Worm (Caenorhabditis elegans) whole organism, L1 larva: ENCODE measurements around the gene catp-6.

Experiments
- C16A3.4 ChIP-seq: fragments of 150-350 bp; optimal IDR thresholded peaks from 2 replicates; lab custom pipeline; 2014; ENCODE audit warnings: missing biosample characterization, missing genetic modification characterization
- C34B4.2 ChIP-seq: sonication (generic microtip); optimal IDR thresholded peaks from 2 replicates; lab custom pipeline; 2017; ENCODE audit warnings: mild to moderate bottlenecking, missing genetic modification characterization, missing compliant biosample characterization
- alr-1 ChIP-seq: fragments of 200-800 bp; sonication (Bioruptor generic); optimal IDR thresholded peaks from 2 replicates; lab custom pipeline; 2018; ENCODE audit warnings: borderline replicate concordance, mild to moderate bottlenecking, missing genetic modification characterization, missing compliant biosample characterization
- aly-2 ChIP-seq: fragments of 150-350 bp; optimal IDR thresholded peaks from 2 replicates; lab custom pipeline; 2014; ENCODE audit warnings: missing biosample characterization, missing genetic modification characterization
- ama-1 ChIP-seq: fragments of 150-350 bp; optimal IDR thresholded peaks from 2 replicates; lab custom pipeline; 2014
- blmp-1 ChIP-seq: fragments of 150-350 bp; optimal IDR thresholded peaks from 2 replicates; lab custom pipeline; 2014; ENCODE audit warnings: missing biosample characterization, missing genetic modification characterization
- ceh-82 ChIP-seq, 3 experiments: fragments of 150-350 bp in 1 of 3; sonication (generic microtip) in 2 of 3; optimal IDR thresholded peaks; 2 replicates each; lab custom pipeline; 2014 to 2017; ENCODE audit warnings: missing biosample characterization in 3 of 3, missing genetic modification characterization in 3 of 3
- ceh-88 ChIP-seq: fragments of 200-800 bp; sonication (Bioruptor generic); IDR thresholded peaks from 2 replicates; pipeline ENCODE4 v1.3.6; 2022; ENCODE audit warnings: missing genetic modification characterization, missing compliant biosample characterization
- ceh-90 ChIP-seq: sonication (generic microtip); optimal IDR thresholded peaks from 2 replicates; lab custom pipeline; 2016; ENCODE audit warnings: missing genetic modification characterization, missing compliant biosample characterization
- ces-1 ChIP-seq: fragments of 150-350 bp; optimal IDR thresholded peaks from 2 replicates; lab custom pipeline; 2014; ENCODE audit warnings: missing biosample characterization, missing genetic modification reagents, missing genetic modification characterization
- dpl-1 ChIP-seq, 3 experiments: fragments of 150-350 bp in 2 of 3; sonication (generic microtip) in 1 of 3; optimal IDR thresholded peaks; 2 replicates each; lab custom pipeline; 2014 to 2017; ENCODE audit warnings: missing biosample characterization in 3 of 3, missing genetic modification characterization in 3 of 3, missing genetic modification reagents in 3 of 3
- efl-1 ChIP-seq, 4 experiments: fragments of 150-350 bp; optimal IDR thresholded peaks in 3 of 4; peaks in 1 of 4; 1 replicate in 1 of 4; 2 replicates in 3 of 4; lab custom pipeline; 2014; ENCODE audit warnings: missing biosample characterization in 2 of 4, missing genetic modification characterization in 2 of 4, missing genetic modification reagents in 2 of 4
- ets-5 ChIP-seq: fragments of 200-800 bp; sonication (Bioruptor generic); IDR thresholded peaks from 2 replicates; pipeline ENCODE4 v1.3.6; 2022; ENCODE audit warnings: missing genetic modification characterization, missing compliant biosample characterization
- fkh-10 ChIP-seq: sonication (generic microtip); optimal IDR thresholded peaks from 2 replicates; lab custom pipeline; 2017; ENCODE audit warnings: missing biosample characterization, missing genetic modification reagents, missing genetic modification characterization
- fkh-8 ChIP-seq: sonication (generic microtip); optimal IDR thresholded peaks from 2 replicates; lab custom pipeline; 2016; ENCODE audit warnings: mild to moderate bottlenecking, missing genetic modification characterization, missing compliant biosample characterization
- grh-1 ChIP-seq: fragments of 200-800 bp; sonication (Bioruptor generic); IDR thresholded peaks from 2 replicates; pipeline ENCODE4 v1.3.6; 2022; ENCODE audit warnings: missing genetic modification reagents, missing genetic modification characterization, missing compliant biosample characterization
- irx-1 ChIP-seq: sonication (generic microtip); optimal IDR thresholded peaks from 2 replicates; lab custom pipeline; 2016; ENCODE audit warnings: missing genetic modification characterization, missing compliant biosample characterization
- isw-1 ChIP-seq: fragments of 200-800 bp; sonication (Bioruptor generic); IDR thresholded peaks from 2 replicates; pipeline ENCODE4 v1.3.6; 2022; ENCODE audit warnings: missing genetic modification characterization, missing compliant biosample characterization
- lin-13 ChIP-seq: fragments of 150-350 bp; optimal IDR thresholded peaks from 2 replicates; lab custom pipeline; 2014; ENCODE audit warnings: missing biosample characterization, missing genetic modification reagents, missing genetic modification characterization
- lin-15B ChIP-seq: fragments of 150-350 bp; sonication (generic microtip); optimal IDR thresholded peaks from 3 replicates; lab custom pipeline; 2014; ENCODE audit warnings: missing biosample characterization, missing genetic modification characterization
- lin-35 ChIP-seq, 2 experiments: fragments of 150-350 bp; optimal IDR thresholded peaks; 2 replicates each; lab custom pipeline; 2014; ENCODE audit warnings: missing biosample characterization in 2 of 2, missing genetic modification characterization in 2 of 2, missing genetic modification reagents in 2 of 2
- lir-3 ChIP-seq: sonication (generic microtip); optimal IDR thresholded peaks from 2 replicates; lab custom pipeline; 2016; ENCODE audit warnings: mild to moderate bottlenecking, missing genetic modification characterization, moderate library complexity, missing compliant biosample characterization; ENCODE audit not compliant: poor library complexity
- lsy-2 ChIP-seq, 2 experiments: fragments of 150-350 bp; optimal IDR thresholded peaks; 2 replicates each; lab custom pipeline; 2014; ENCODE audit warnings: missing biosample characterization in 2 of 2, missing genetic modification characterization in 2 of 2
- mab-9 ChIP-seq: fragments of 200-800 bp; sonication (Bioruptor generic); IDR thresholded peaks from 2 replicates; pipeline ENCODE4 v1.3.6; 2022; ENCODE audit warnings: missing genetic modification reagents, missing genetic modification characterization, missing compliant biosample characterization
- mdl-1 ChIP-seq, 2 experiments: fragments of 150-350 bp; optimal IDR thresholded peaks; 2 replicates each; lab custom pipeline; 2014 to 2017; ENCODE audit warnings: missing biosample characterization in 2 of 2, missing genetic modification characterization in 2 of 2, inconsistent platforms in 1 of 2
- nhr-237 ChIP-seq: fragments of 150-350 bp; optimal IDR thresholded peaks from 2 replicates; lab custom pipeline; 2014; ENCODE audit warnings: missing biosample characterization, missing genetic modification characterization
- nhr-47 ChIP-seq: sonication (generic microtip); optimal IDR thresholded peaks from 2 replicates; lab custom pipeline; 2016; ENCODE audit warnings: mild to moderate bottlenecking, missing genetic modification characterization, moderate library complexity, missing compliant biosample characterization
- nhr-71 ChIP-seq: sonication (generic microtip); optimal IDR thresholded peaks from 2 replicates; lab custom pipeline; 2016; ENCODE audit warnings: mild to moderate bottlenecking, missing genetic modification characterization, moderate library complexity, missing compliant biosample characterization
- nhr-77 ChIP-seq: fragments of 150-350 bp; optimal IDR thresholded peaks from 2 replicates; lab custom pipeline; 2014; ENCODE audit warnings: missing biosample characterization, missing genetic modification characterization
- nhr-84 ChIP-seq: sonication (generic microtip); optimal IDR thresholded peaks from 2 replicates; lab custom pipeline; 2017; ENCODE audit warnings: missing biosample characterization, missing genetic modification characterization
- pqm-1 ChIP-seq: sonication (generic microtip); optimal IDR thresholded peaks from 3 replicates; lab custom pipeline; 2017; ENCODE audit warnings: missing biosample characterization, missing genetic modification characterization
- skn-1 ChIP-seq: fragments of 150-350 bp; optimal IDR thresholded peaks from 2 replicates; lab custom pipeline; 2014; ENCODE audit warnings: missing biosample characterization, missing genetic modification characterization
- snu-23 ChIP-seq: sonication (generic microtip); optimal IDR thresholded peaks from 2 replicates; lab custom pipeline; 2016; ENCODE audit warnings: missing genetic modification characterization, missing compliant biosample characterization
- sup-37 ChIP-seq: fragments of 200-800 bp; sonication (Bioruptor generic); optimal IDR thresholded peaks from 2 replicates; lab custom pipeline; 2018; ENCODE audit warnings: mild to moderate bottlenecking, missing genetic modification characterization, missing compliant biosample characterization
- swsn-7 ChIP-seq: sonication (generic microtip); optimal IDR thresholded peaks from 2 replicates; lab custom pipeline; 2016; ENCODE audit warnings: missing genetic modification characterization, missing compliant biosample characterization
- tbx-2 ChIP-seq: sonication (generic microtip); optimal IDR thresholded peaks from 2 replicates; lab custom pipeline; 2016; ENCODE audit warnings: missing genetic modification characterization, missing compliant biosample characterization
- unc-130 ChIP-seq: fragments of 150-350 bp; optimal IDR thresholded peaks from 2 replicates; lab custom pipeline; 2017; ENCODE audit warnings: missing biosample characterization, missing genetic modification characterization, inconsistent platforms
- unc-30 ChIP-seq: sonication (generic microtip); optimal IDR thresholded peaks from 2 replicates; lab custom pipeline; 2017; ENCODE audit warnings: missing biosample characterization, missing genetic modification characterization
- unc-62 ChIP-seq: fragments of 150-350 bp; optimal IDR thresholded peaks from 2 replicates; lab custom pipeline; 2014; ENCODE audit warnings: missing biosample characterization, missing genetic modification reagents, missing genetic modification characterization
- unc-98 ChIP-seq: fragments of 200-800 bp; sonication (Bioruptor generic); IDR thresholded peaks from 2 replicates; pipeline ENCODE4 v1.3.6; 2022; ENCODE audit warnings: missing genetic modification characterization, missing compliant biosample characterization
- xbp-1 ChIP-seq: sonication (generic microtip); optimal IDR thresholded peaks from 2 replicates; lab custom pipeline; 2016; ENCODE audit warnings: missing genetic modification characterization, missing compliant biosample characterization
- zag-1 ChIP-seq: fragments of 150-350 bp; optimal IDR thresholded peaks from 2 replicates; lab custom pipeline; 2014; ENCODE audit warnings: missing biosample characterization, missing genetic modification characterization
- zip-4 ChIP-seq: fragments of 200-800 bp; sonication (Bioruptor generic); optimal IDR thresholded peaks from 2 replicates; lab custom pipeline; 2018; ENCODE audit warnings: mild to moderate bottlenecking, missing genetic modification characterization, moderate library complexity, missing compliant biosample characterization
- ztf-11 ChIP-seq, 2 experiments: sonication (generic microtip); optimal IDR thresholded peaks; 2 replicates each; lab custom pipeline; 2016 to 2017; ENCODE audit warnings: missing genetic modification characterization in 2 of 2, missing biosample characterization in 1 of 2, missing compliant biosample characterization in 1 of 2
- ztf-4 ChIP-seq: fragments of 150-350 bp; optimal IDR thresholded peaks from 2 replicates; lab custom pipeline; 2014; ENCODE audit warnings: missing biosample characterization, missing genetic modification characterization

The catp-6 gene

DNA sequence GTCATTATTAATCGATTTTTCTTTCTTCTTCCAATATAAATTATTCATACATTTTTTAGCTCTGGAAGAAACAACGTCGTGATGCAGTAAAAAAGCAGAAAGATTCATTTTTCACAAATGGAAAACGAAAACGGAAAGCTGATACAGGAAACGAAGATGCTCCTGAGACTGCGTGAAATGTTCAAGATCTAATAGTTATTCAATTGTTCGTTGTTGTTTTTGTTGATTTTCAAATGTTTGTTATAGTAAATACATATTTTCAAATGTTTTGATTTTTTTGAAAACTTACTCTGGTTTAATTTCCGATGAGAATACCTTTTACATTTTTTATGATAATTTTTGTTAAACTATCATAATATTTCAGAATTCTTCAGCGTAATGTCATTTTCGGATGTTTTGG, 39.4 kb upstream of the catp-6 start, which contains the start of gene K07F5.16:
TSS of gene K07F5.16 (plus strand) at position 301 of the 400 bp plus-strand sequence.
- TF ChIP-seq nhr-71 (tag; lab: Kevin White, UChicago) (no peak), unc-98 (GFP tag; lab: Robert Waterston, UW) (no peak), pqm-1 (no peak), aly-2 (no peak), C16A3.4 (tag; lab: Kevin White, UChicago) (no peak), zip-4 (GFP tag; lab: Kevin White, UChicago) (no peak), ets-5 (GFP tag; lab: Robert Waterston, UW) (no peak), sup-37 (GFP tag; lab: Kevin White, UChicago) (no peak), mdl-1 (tag; optimal IDR thresholded peaks at IDR 0.05; lab: Kevin White, UChicago) (no peak)

DNA sequence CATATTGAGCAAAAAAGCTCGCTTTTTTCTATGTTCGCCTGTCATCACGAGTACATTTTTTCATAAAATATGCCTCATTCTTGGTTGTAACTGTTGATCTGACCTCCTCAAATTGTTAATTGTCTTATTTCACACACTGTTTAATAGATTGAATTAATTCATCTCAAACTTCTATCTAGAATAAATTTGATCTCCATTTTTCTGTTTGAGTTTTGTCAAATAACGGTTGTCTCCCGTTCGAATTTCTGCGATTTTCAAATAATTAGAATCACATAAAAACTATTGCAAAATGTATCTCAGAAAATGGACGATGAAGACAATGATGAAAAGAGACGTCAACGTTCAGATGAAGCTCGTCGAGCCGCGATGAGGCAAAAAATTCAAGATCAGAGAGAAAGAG, 37.5 kb upstream of the catp-6 start, which contains the start of gene K07F5.14:
TSS of gene K07F5.14 (plus strand) at position 301 of the 400 bp plus-strand sequence.
- TF ChIP-seq lin-35 (GFP tag; optimal IDR thresholded peaks at IDR 0.05; lab: Kevin White, UChicago): no peak

DNA sequence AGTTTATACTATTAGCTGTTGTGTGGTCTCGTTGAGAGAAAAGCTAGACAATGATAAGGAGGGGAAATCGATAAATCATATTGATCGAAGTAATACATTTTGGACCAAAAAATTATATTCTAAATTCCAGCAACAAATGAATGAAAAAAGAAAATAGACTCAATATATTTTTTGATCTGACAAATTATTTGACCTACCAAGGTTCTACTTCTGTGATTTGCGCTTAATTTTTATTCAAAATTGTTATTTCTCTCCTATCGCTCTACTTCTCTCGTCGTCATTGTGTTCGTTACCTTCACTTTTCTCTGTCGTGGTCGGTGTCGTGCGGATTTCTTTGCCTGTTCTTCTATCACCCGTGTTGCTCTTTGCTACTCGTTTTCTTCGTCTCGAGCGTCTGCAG, 34.6 kb upstream of the catp-6 start:
- no peak for TF ChIP-seq blmp-1 (tag; lab: Kevin White, UChicago)
- no peak for TF ChIP-seq dpl-1 (GFP tag; optimal IDR thresholded peaks at IDR 0.05; lab: Kevin White, UChicago)
- TF ChIP-seq ceh-88 (GFP tag; lab: Robert Waterston, UW): no peak
- TF ChIP-seq irx-1 (tag; lab: Kevin White, UChicago): no peak
- no peak for TF ChIP-seq swsn-7 (tag; lab: Kevin White, UChicago)
- TF ChIP-seq lin-13 (GFP tag; lab: Kevin White, UChicago): no peak
- TF ChIP-seq unc-30 (tag; lab: Kevin White, UChicago): no peak
- no peak for TF ChIP-seq ces-1 (GFP tag; lab: Kevin White, UChicago)
- no peak for TF ChIP-seq zag-1
- TF ChIP-seq skn-1 (tag; lab: Kevin White, UChicago): no peak
- TF ChIP-seq fkh-10 (GFP tag; lab: Kevin White, UChicago): no peak
- TF ChIP-seq ztf-11 (tag; optimal IDR thresholded peaks at IDR 0.05; lab: Kevin White, UChicago): no peak
- no peak for TF ChIP-seq efl-1 (optimal IDR thresholded peaks at IDR 0.05; lab: Kevin White, UChicago)
- no peak for TF ChIP-seq efl-1 (GFP tag; optimal IDR thresholded peaks at IDR 0.05 in 1 of 2; lab: Kevin White, UChicago)

ce11 chrIV:9857952-9858488, 33.6 kb upstream of the catp-6 start, which contains the start of gene npp-1:
Gene npp-1, plus strand, starts transcription at chrIV:9858488.
- TF ChIP-seq zag-1: no peak
- no peak for TF ChIP-seq xbp-1 (tag; lab: Kevin White, UChicago)
- peak; percentile 34 to 81 for TF ChIP-seq lin-35 (GFP tag; optimal IDR thresholded peaks at IDR 0.05; lab: Kevin White, UChicago)
- TF ChIP-seq pqm-1: no peak
- no peak for TF ChIP-seq ama-1 (lab: Kevin White, UChicago)
- TF ChIP-seq unc-30 (tag; lab: Kevin White, UChicago): no peak
- TF ChIP-seq unc-62 (GFP tag; lab: Kevin White, UChicago): no peak
- no peak for TF ChIP-seq zip-4 (GFP tag; lab: Kevin White, UChicago)
- TF ChIP-seq snu-23 (GFP tag; lab: Kevin White, UChicago): no peak
- no peak for TF ChIP-seq fkh-8 (tag; lab: Kevin White, UChicago)
- TF ChIP-seq alr-1 (tag; lab: Kevin White, UChicago): no peak
- TF ChIP-seq unc-130 (tag; lab: Kevin White, UChicago): no peak
- no peak for TF ChIP-seq unc-98 (GFP tag; lab: Robert Waterston, UW)
- peak; percentile 36 for TF ChIP-seq blmp-1 (tag; lab: Kevin White, UChicago)
- TF ChIP-seq nhr-84: no peak
- TF ChIP-seq lsy-2 (tag; optimal IDR thresholded peaks at IDR 0.05; lab: Kevin White, UChicago): peak in 1 of 2 experiments; percentile 70
- no peak for TF ChIP-seq nhr-237 (tag; lab: Kevin White, UChicago)
- peak; percentile 46 for TF ChIP-seq lir-3 (tag; lab: Kevin White, UChicago)
- TF ChIP-seq irx-1 (tag; lab: Kevin White, UChicago): no peak
- TF ChIP-seq ceh-82 (tag; optimal IDR thresholded peaks at IDR 0.05; lab: Kevin White, UChicago): peak in 1 of 3 experiments; percentile 20
- peak; percentile 49 to 69 (median 49) for TF ChIP-seq dpl-1 (GFP tag; optimal IDR thresholded peaks at IDR 0.05; lab: Kevin White, UChicago)
- no peak for TF ChIP-seq grh-1 (GFP tag; lab: Robert Waterston, UW)
- TF ChIP-seq ztf-11 (tag; optimal IDR thresholded peaks at IDR 0.05; lab: Kevin White, UChicago): no peak
- no peak for TF ChIP-seq aly-2
- no peak for TF ChIP-seq C34B4.2
- no peak for TF ChIP-seq mab-9 (GFP tag; lab: Robert Waterston, UW)
- peak; percentile 10; the same call in 1 of the 2 replicates for TF ChIP-seq isw-1
- no peak for TF ChIP-seq nhr-77 (tag; lab: Kevin White, UChicago)
- peak; percentile 37 for TF ChIP-seq lin-15B (tag; lab: Kevin White, UChicago)
- no peak for TF ChIP-seq ztf-4 (tag; lab: Kevin White, UChicago)
- TF ChIP-seq ceh-90 (tag; lab: Kevin White, UChicago): no peak
- no peak for TF ChIP-seq tbx-2 (tag; lab: Kevin White, UChicago)
- TF ChIP-seq nhr-47 (tag; lab: Kevin White, UChicago): no peak
